Fruit fly (Drosophila melanogaster) ovary, adult (tissue): ENCODE results near the gene Gr93a.

Source experiments
- CG17801 ChIP-seq: fragments of 200-800 bp; optimal IDR thresholded peaks from 2 replicates; lab custom pipeline; 2019; ENCODE audit warnings: missing biosample characterization, mild to moderate bottlenecking, missing genetic modification characterization, moderate library complexity; ENCODE audit not compliant: partially characterized antibody

The Gr93a gene

dm6 chr3R:21828040-21828526, 4.2 kb upstream of the Gr93a start:
- TF ChIP-seq CG17801 = no peak

dm6 chr3R:21828785-21829486, 3.4 kb upstream of the Gr93a start:
- no peak for TF ChIP-seq CG17801

- TF ChIP-seq CG17801 = no peak
Observed at dm6 chr3R:21829487-21829957, 2.8 kb upstream of the Gr93a start.

dm6 chr3R:21830303-21830707, 2.0 kb upstream of the Gr93a start:
- TF ChIP-seq CG17801 = no peak

- no peak for TF ChIP-seq CG17801
Observed at dm6 chr3R:21831040-21831439, 1.3 kb upstream of the Gr93a start.

dm6 chr3R:21834234-21835070, 2.1 kb downstream of the Gr93a start:
- TF ChIP-seq CG17801 = no peak

- no peak for TF ChIP-seq CG17801
Observed at dm6 chr3R:21835388-21836200, 3.3 kb downstream of the Gr93a start.

- no peak for TF ChIP-seq CG17801
Observed at dm6 chr3R:21836201-21836504, 3.9 kb downstream of the Gr93a start.

dm6 chr3R:21836614-21837013, 4.3 kb downstream of the Gr93a start:
- no peak for TF ChIP-seq CG17801

- no peak for TF ChIP-seq CG17801
Observed at dm6 chr3R:21837069-21837977, 5.0 kb downstream of the Gr93a start.

- TF ChIP-seq CG17801 = no peak
Observed at dm6 chr3R:21838505-21838956, 6.2 kb downstream of the Gr93a start.

dm6 chr3R:21839636-21840035, 7.3 kb downstream of the Gr93a start:
- TF ChIP-seq CG17801 = peak; percentile 92

dm6 chr3R:21840432-21840831, 8.1 kb downstream of the Gr93a start:
- no peak for TF ChIP-seq CG17801

dm6 chr3R:21841474-21842376, 9.4 kb downstream of the Gr93a start:
- TF ChIP-seq CG17801 = no peak

- TF ChIP-seq CG17801 = no peak
Observed at dm6 chr3R:21843665-21844064, 11.4 kb downstream of the Gr93a start, which contains the start of gene Gr93b. Gene Gr93b, minus strand, starts transcription at chr3R:21843765.
